Fruit fly (Drosophila melanogaster) whole organism: Measurements from ENCODE around the gene CG43693.

Experiments used
- Dll ChIP-seq: fragments of >200 bp; optimal IDR thresholded peaks from 2 replicates; lab custom pipeline; 2017
- psq ChIP-seq: fragments of >200 bp; optimal IDR thresholded peaks from 2 replicates; lab custom pipeline; 2017

DNA sequence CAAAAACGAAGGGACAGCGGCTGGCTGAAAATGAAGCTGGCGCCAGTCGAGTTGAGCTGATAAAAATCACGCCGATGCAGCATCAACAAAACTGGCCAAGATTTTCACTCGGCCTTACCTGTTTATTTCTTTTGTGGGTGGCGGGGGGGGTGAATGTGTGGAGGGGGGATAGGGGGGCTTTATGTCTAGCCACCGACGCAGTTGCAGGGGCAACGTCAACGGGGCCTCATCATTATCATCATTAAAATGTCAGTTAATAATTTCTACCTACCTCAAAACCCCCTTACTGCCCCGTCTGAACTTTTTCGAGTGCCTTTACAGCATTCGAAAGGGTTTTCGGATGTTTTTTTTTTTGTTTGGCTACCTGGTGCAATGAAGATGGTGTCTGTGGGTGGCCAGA is 51.6 kb downstream of the CG43693 start:
- no peak for TF ChIP-seq Dll (lab: Kevin White, UChicago)
- TF ChIP-seq psq (lab: Kevin White, UChicago): no peak
